Fruit fly (Drosophila melanogaster) Kc167 (cell line): ENCODE results near the gene BCL7-like.

Experiments used
- psq ChIP-seq: fragments of >200 bp; optimal IDR thresholded peaks from 2 replicates; lab custom pipeline; 2017; ENCODE audit warnings: missing external identifiers
- ttk ChIP-seq: sonication (Bioruptor generic); optimal IDR thresholded peaks from 2 replicates; lab custom pipeline; 2017; ENCODE audit warnings: missing external identifiers

- no peak for TF ChIP-seq ttk (lab: Kevin White, UChicago)
- no peak for TF ChIP-seq psq
Measured at dm6 chrX:9352112-9353096, 4.0 kb upstream of the BCL7-like start.
